Worm (Caenorhabditis elegans): Measurements from ENCODE around the gene rgs-6.

The rgs-6 gene

DNA sequence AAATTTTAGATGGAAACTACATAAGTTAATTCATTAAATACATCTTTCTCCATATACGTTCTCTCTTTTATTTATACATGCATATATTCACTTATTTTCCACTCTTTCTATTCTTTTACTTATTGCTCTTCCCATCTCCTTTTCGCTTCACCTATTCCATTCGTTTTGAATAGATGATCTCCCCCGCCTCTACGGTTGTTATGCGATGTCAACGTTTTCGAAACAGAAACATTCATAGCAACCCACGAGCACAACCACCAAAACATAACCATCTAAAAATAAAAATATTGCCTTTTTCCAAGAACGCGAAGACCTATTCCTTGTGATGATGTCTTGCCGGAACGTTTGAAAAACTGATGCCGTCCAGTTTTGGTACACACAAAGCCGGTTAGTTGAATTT, 39.9 kb upstream of the rgs-6 start, which contains the start of gene sym-3:
Gene sym-3 (plus strand): TSS at position 301 of the 400 bp plus-strand sequence.
- no peak for TF ChIP-seq pha-2 (tag; optimal IDR thresholded peaks at IDR 0.05)
- no peak for TF ChIP-seq T23F11.4 (GFP tag; optimal IDR thresholded peaks at IDR 0.05)
- TF ChIP-seq pag-3 (tag; optimal IDR thresholded peaks at IDR 0.05; ENCODE audit: borderline replicate concordance): no peak
- TF ChIP-seq lin-11 (tag; optimal IDR thresholded peaks at IDR 0.05): no peak

DNA sequence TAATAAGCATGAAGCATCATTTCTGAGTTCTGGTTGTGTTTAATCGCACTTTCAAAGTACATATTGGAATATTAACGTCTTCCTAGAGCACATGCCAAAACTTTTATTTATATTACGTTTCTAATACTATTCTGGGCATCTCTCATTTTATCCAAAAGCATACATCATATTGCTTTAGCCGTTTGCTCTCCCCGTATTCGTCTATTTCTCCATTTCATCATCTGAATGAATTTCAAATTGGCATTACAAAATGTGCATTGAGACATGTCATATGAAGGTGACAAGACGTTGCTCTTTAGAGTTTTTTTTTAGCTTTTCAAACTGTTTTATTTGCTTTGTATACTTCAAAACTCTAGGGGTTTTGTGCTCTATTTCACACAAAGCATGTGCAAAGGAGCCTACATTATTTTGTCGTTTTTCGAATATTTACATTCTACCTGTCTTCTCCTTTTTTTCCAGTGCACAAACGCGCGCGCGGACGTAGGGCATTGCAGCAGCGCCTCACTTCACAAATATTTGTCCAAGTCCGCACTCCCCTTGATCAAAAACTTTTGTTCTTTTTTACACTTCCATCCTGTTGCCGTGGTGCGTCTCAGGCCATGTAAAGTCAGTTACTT, 39.1 kb upstream of the rgs-6 start:
- TF ChIP-seq pax-1 (tag; optimal IDR thresholded peaks at IDR 0.05) (no peak), odd-2 (tag; optimal IDR thresholded peaks at IDR 0.05) (no peak), npax-4 (tag; optimal IDR thresholded peaks at IDR 0.05) (no peak), ets-4 (tag; optimal IDR thresholded peaks at IDR 0.05) (no peak), ceh-22 (tag; optimal IDR thresholded peaks at IDR 0.05) (no peak), C38D4.7 (GFP tag; optimal IDR thresholded peaks at IDR 0.05) (no peak), ttx-3 (tag; optimal IDR thresholded peaks at IDR 0.05) (no peak), madf-2 (tag; optimal IDR thresholded peaks at IDR 0.05) (no peak), nhr-11 (tag; optimal IDR thresholded peaks at IDR 0.05) (no peak), ceh-2 (tag; optimal IDR thresholded peaks at IDR 0.05) (no peak), hlh-13 (GFP tag; optimal IDR thresholded peaks at IDR 0.05) (no peak), ceh-9 (tag; optimal IDR thresholded peaks at IDR 0.05) (no peak), ceh-48 (tag; optimal IDR thresholded peaks at IDR 0.05) (no peak), nfya-1 (tag; optimal IDR thresholded peaks at IDR 0.05) (no peak), ref-2 (tag; optimal IDR thresholded peaks at IDR 0.05) (no peak), ceh-24 (tag; optimal IDR thresholded peaks at IDR 0.05) (no peak), gmeb-2 (tag; optimal IDR thresholded peaks at IDR 0.05) (no peak)

DNA sequence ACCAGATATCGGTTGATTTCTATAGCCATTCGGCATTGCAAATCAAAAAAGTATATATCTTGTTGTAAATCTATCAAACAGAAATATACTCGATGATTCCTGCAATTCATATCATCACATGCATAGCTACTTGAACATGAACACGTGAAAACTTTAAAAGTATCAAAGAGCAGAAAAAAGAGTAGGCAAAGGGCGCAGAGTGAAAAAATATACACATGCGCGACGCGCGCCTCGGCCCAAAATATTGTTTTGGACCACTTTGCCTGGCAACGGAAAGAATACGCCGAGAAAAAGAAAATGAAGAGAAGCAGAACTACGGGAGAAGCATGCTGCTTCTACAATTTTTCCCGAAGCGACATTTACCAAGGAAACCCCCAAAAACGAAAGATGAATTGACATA, 37.1 kb upstream of the rgs-6 start, which contains the start of gene C54H2.4:
Gene C54H2.4 (minus strand): TSS at position 101 of the 400 bp plus-strand sequence.
- TF ChIP-seq tbx-7 (tag; optimal IDR thresholded peaks at IDR 0.05) (no peak), pros-1 (tag; optimal IDR thresholded peaks at IDR 0.05) (no peak), fkh-10 (GFP tag; optimal IDR thresholded peaks at IDR 0.05) (no peak), lim-6 (tag; optimal IDR thresholded peaks at IDR 0.05) (no peak), pha-2 (tag; optimal IDR thresholded peaks at IDR 0.05) (no peak), rnt-1 (tag; optimal IDR thresholded peaks at IDR 0.05) (no peak), sox-2 (GFP tag; IDR thresholded peaks at IDR 0.05) (no peak), pha-4 (tag; optimal IDR thresholded peaks at IDR 0.05) (no peak), ets-4 (tag; optimal IDR thresholded peaks at IDR 0.05) (no peak), ceh-34 (tag; optimal IDR thresholded peaks at IDR 0.05) (no peak), che-1 (tag; optimal IDR thresholded peaks at IDR 0.05) (no peak), C38D4.7 (GFP tag; optimal IDR thresholded peaks at IDR 0.05) (no peak), ceh-6 (GFP tag; optimal IDR thresholded peaks at IDR 0.05) (no peak), nfya-1 (tag; optimal IDR thresholded peaks at IDR 0.05) (no peak), K09A11.1 (tag; optimal IDR thresholded peaks at IDR 0.05; ENCODE audit: insufficient read depth) (no peak), npax-4 (tag; optimal IDR thresholded peaks at IDR 0.05) (no peak), tbx-2 (tag; optimal IDR thresholded peaks at IDR 0.05) (no peak), ceh-19 (GFP tag; optimal IDR thresholded peaks at IDR 0.05) (no peak), Y22D7AL.16 (tag; optimal IDR thresholded peaks at IDR 0.05) (no peak)

DNA sequence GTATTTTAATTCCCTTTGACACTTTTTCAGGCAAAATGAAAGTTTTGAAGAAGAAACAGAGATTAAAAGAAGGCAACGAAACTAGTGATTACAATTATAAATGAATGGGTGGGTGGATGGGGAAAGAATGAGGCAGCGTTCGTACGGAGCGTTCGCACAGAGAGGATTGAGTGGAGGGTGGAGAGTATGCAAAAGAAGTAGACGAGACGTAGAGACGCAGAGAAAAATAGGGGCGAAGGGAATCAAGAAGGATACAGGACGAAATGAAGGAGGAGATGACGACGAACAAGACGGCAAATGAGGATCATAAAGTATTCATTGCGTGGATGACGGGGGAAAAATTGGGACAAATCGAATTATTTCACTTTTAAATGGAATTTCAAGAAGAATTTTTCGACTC, 31.2 kb upstream of the rgs-6 start:
- no peak for TF ChIP-seq Y22D7AL.16 (tag; optimal IDR thresholded peaks at IDR 0.05)
- no peak for TF ChIP-seq elt-4 (tag; optimal IDR thresholded peaks at IDR 0.05)
- TF ChIP-seq nhr-11 (tag; optimal IDR thresholded peaks at IDR 0.05): no peak
- peak; percentile 23 for TF ChIP-seq unc-42 (tag; optimal IDR thresholded peaks at IDR 0.05)
- TF ChIP-seq hlh-30 (tag; optimal IDR thresholded peaks at IDR 0.05; ENCODE audit: insufficient read depth): no peak
- TF ChIP-seq eyg-1 (tag; optimal IDR thresholded peaks at IDR 0.05): no peak
- peak; percentile 68 for TF ChIP-seq ref-2 (tag; optimal IDR thresholded peaks at IDR 0.05)
- no peak for TF ChIP-seq syd-9 (tag; optimal IDR thresholded peaks at IDR 0.05)
- TF ChIP-seq ceh-18 (tag; optimal IDR thresholded peaks at IDR 0.05): peak; percentile 23
- no peak for TF ChIP-seq ztf-16 (tag; optimal IDR thresholded peaks at IDR 0.05)
- no peak for TF ChIP-seq K09A11.1 (tag; optimal IDR thresholded peaks at IDR 0.05; ENCODE audit: insufficient read depth)
- TF ChIP-seq ceh-19 (GFP tag; optimal IDR thresholded peaks at IDR 0.05): no peak
- no peak for TF ChIP-seq ama-1 (optimal IDR thresholded peaks at IDR 0.05)
- peak; percentile 29 for TF ChIP-seq hlh-6 (tag; optimal IDR thresholded peaks at IDR 0.05)
- no peak for TF ChIP-seq pag-3 (tag; optimal IDR thresholded peaks at IDR 0.05; ENCODE audit: borderline replicate concordance)
- TF ChIP-seq sox-4 (tag; optimal IDR thresholded peaks at IDR 0.05): peak; percentile 10
- TF ChIP-seq nfya-1 (tag; optimal IDR thresholded peaks at IDR 0.05): peak; percentile 44
- peak; percentile 43 for TF ChIP-seq sdc-2 (tag; optimal IDR thresholded peaks at IDR 0.05)
- no peak for TF ChIP-seq T23F11.4 (GFP tag; optimal IDR thresholded peaks at IDR 0.05)
- TF ChIP-seq tbx-2 (tag; optimal IDR thresholded peaks at IDR 0.05): peak; percentile 42
- peak; percentile 42 for TF ChIP-seq ceh-31 (tag; optimal IDR thresholded peaks at IDR 0.05)
